Worm (Caenorhabditis elegans): ENCODE results near the gene C25H3.10.

C25H3.10 gene

ce11 chrII:5698254-5698653 lies 515 bp downstream of the C25H3.10 start:
- TF ChIP-seq elt-2 (tag; optimal IDR thresholded peaks at IDR 0.05) (peak; percentile 29), hlh-13 (GFP tag; optimal IDR thresholded peaks at IDR 0.05) (no peak)

- no peak for TF ChIP-seq eyg-1 (tag; optimal IDR thresholded peaks at IDR 0.05)
- TF ChIP-seq C08G9.2 (tag; optimal IDR thresholded peaks at IDR 0.05), result no peak
- no peak for TF ChIP-seq elt-4 (tag; optimal IDR thresholded peaks at IDR 0.05)
- TF ChIP-seq C38D4.7 (GFP tag; optimal IDR thresholded peaks at IDR 0.05), result no peak
- TF ChIP-seq F13H6.1 (tag; optimal IDR thresholded peaks at IDR 0.05), result no peak
- no peak for TF ChIP-seq lin-11 (tag; optimal IDR thresholded peaks at IDR 0.05)
- TF ChIP-seq gmeb-2 (tag; optimal IDR thresholded peaks at IDR 0.05), result no peak
- TF ChIP-seq pha-4 (tag; optimal IDR thresholded peaks at IDR 0.05), result no peak
- no peak for TF ChIP-seq Y22D7AL.16 (tag; optimal IDR thresholded peaks at IDR 0.05)
- no peak for TF ChIP-seq syd-9 (tag; optimal IDR thresholded peaks at IDR 0.05)
- TF ChIP-seq K02D7.2 (tag; optimal IDR thresholded peaks at IDR 0.05), result no peak
- no peak for TF ChIP-seq ztf-16 (tag; optimal IDR thresholded peaks at IDR 0.05)
- TF ChIP-seq ttx-3 (tag; optimal IDR thresholded peaks at IDR 0.05), result no peak
- TF ChIP-seq pqm-1 (tag; optimal IDR thresholded peaks at IDR 0.05), result no peak
- no peak for TF ChIP-seq ceh-9 (tag; optimal IDR thresholded peaks at IDR 0.05)
- TF ChIP-seq ceh-19 (GFP tag; optimal IDR thresholded peaks at IDR 0.05), result no peak
- TF ChIP-seq tbx-7 (tag; optimal IDR thresholded peaks at IDR 0.05), result no peak
- no peak for TF ChIP-seq nfya-1 (tag; optimal IDR thresholded peaks at IDR 0.05)
Measured at ce11 chrII:5697338-5697737, 1.4 kb downstream of the C25H3.10 start.

DNA sequence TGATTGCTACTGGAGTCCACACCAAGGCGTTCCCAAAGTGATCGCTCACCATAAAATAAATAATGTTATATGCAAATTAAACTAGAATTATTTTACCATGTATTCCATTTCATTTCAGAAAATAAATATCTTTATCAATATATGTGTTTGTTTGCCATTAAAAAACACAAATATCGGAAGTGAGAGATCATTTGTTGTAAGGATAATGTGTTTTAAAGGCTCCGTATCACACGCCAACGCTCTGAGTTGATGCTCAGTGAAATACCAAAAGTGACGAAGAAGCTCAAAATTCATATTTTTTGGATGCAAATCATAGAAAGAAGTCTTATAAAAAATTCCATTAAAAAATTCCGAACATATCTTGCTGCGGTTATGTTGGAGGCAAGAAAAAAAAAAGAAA lies 2.6 kb downstream of the C25H3.10 start:
- TF ChIP-seq zip-5 (tag; optimal IDR thresholded peaks at IDR 0.05) (no peak), nfya-1 (tag; optimal IDR thresholded peaks at IDR 0.05) (no peak)

- TF ChIP-seq ama-1 (optimal IDR thresholded peaks at IDR 0.05) (no peak), mec-3 (tag; optimal IDR thresholded peaks at IDR 0.05; ENCODE audit: borderline replicate concordance) (no peak), ceh-9 (tag; optimal IDR thresholded peaks at IDR 0.05) (no peak), T23F11.4 (GFP tag; optimal IDR thresholded peaks at IDR 0.05) (no peak), ceh-2 (tag; optimal IDR thresholded peaks at IDR 0.05) (no peak), npax-4 (tag; optimal IDR thresholded peaks at IDR 0.05) (no peak), ceh-45 (GFP tag; IDR thresholded peaks at IDR 0.05) (no peak), rnt-1 (tag; optimal IDR thresholded peaks at IDR 0.05) (no peak), ceh-31 (tag; optimal IDR thresholded peaks at IDR 0.05) (no peak), eyg-1 (tag; optimal IDR thresholded peaks at IDR 0.05) (no peak), unc-42 (tag; optimal IDR thresholded peaks at IDR 0.05) (no peak)
Measured at ce11 chrII:5694798-5695197, 4.0 kb downstream of the C25H3.10 start, which contains the start of gene C25H3.14. C25H3.14 (plus strand) TSS chrII:5695098.

DNA sequence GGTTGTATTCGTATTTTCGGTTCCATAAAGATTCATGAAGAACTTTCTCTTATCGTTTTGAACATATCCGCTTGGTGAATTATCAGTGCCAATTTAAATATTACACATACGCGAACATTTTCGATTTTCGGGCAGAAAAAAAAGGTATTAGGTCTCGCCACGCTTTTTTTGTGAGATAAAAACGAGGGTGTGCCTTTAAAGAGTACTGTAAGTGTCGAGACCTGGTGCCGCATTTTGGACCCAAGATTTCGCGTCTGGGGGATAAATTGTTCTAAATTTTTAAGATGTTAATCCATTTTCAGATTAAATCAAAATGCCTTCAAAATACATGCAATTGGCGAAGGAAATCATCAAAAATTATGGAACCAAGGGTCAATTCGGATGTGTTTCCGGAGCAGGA lies 4.9 kb downstream of the C25H3.10 start, which contains the start of gene C25H3.3:
Gene C25H3.3, plus strand, starts transcription at position 301 of the 400 bp plus-strand sequence.
- no peak for TF ChIP-seq pros-1 (tag; optimal IDR thresholded peaks at IDR 0.05)
- TF ChIP-seq ttx-3 (tag; optimal IDR thresholded peaks at IDR 0.05), result no peak
- no peak for TF ChIP-seq hlh-8 (tag; optimal IDR thresholded peaks at IDR 0.05)
- TF ChIP-seq ceh-34 (tag; optimal IDR thresholded peaks at IDR 0.05), result no peak
- TF ChIP-seq odd-2 (tag; optimal IDR thresholded peaks at IDR 0.05), result no peak
- TF ChIP-seq hlh-6 (tag; optimal IDR thresholded peaks at IDR 0.05), result no peak
- TF ChIP-seq nhr-232 (tag; optimal IDR thresholded peaks at IDR 0.05), result no peak
